Worm (Caenorhabditis elegans) whole organism, L2 larva: ENCODE measurements around the gene farl-11.

Source experiments
- Y55F3AM.14 ChIP-seq: fragments of 200-800 bp; sonication (Bioruptor generic); optimal IDR thresholded peaks from 2 replicates; lab custom pipeline; 2018; ENCODE audit warnings: mild to moderate bottlenecking, missing genetic modification characterization, missing compliant biosample characterization
- alr-1 ChIP-seq: fragments of 150-350 bp; optimal IDR thresholded peaks from 2 replicates; lab custom pipeline; 2014; ENCODE audit warnings: missing biosample characterization, missing genetic modification characterization
- ceh-16 ChIP-seq: fragments of 150-350 bp; optimal IDR thresholded peaks from 2 replicates; lab custom pipeline; 2014; ENCODE audit warnings: missing biosample characterization, missing genetic modification characterization
- dmd-4 ChIP-seq: sonication (generic microtip); optimal IDR thresholded peaks from 2 replicates; lab custom pipeline; 2017; ENCODE audit warnings: missing biosample characterization, missing genetic modification characterization
- elt-3 ChIP-seq: sonication (generic microtip); optimal IDR thresholded peaks from 2 replicates; lab custom pipeline; 2017; ENCODE audit warnings: missing biosample characterization, missing genetic modification characterization
- gmeb-1 ChIP-seq: fragments of 150-350 bp; optimal IDR thresholded peaks from 2 replicates; lab custom pipeline; 2014; ENCODE audit warnings: missing biosample characterization, missing genetic modification characterization
- lin-11 ChIP-seq: fragments of 150-350 bp; sonication (generic microtip); optimal IDR thresholded peaks from 2 replicates; lab custom pipeline; 2014; ENCODE audit warnings: missing biosample characterization, missing genetic modification characterization, inconsistent platforms, mixed read lengths
- lin-13 ChIP-seq: fragments of 150-350 bp; optimal IDR thresholded peaks from 2 replicates; lab custom pipeline; 2014; ENCODE audit warnings: missing biosample characterization, missing genetic modification reagents, missing genetic modification characterization
- lsy-2 ChIP-seq, 2 experiments: fragments of 150-350 bp in 1 of 2; sonication (generic microtip) in 1 of 2; optimal IDR thresholded peaks; 2 replicates each; lab custom pipeline; 2014 to 2017; ENCODE audit warnings: missing biosample characterization in 2 of 2, missing genetic modification characterization in 2 of 2
- mab-5 ChIP-seq: fragments of 150-350 bp; optimal IDR thresholded peaks from 2 replicates; lab custom pipeline; 2014; ENCODE audit warnings: missing biosample characterization, missing genetic modification characterization
- nhr-11 ChIP-seq: fragments of 150-350 bp; optimal IDR thresholded peaks from 2 replicates; lab custom pipeline; 2014; ENCODE audit warnings: missing biosample characterization, missing genetic modification characterization
- nhr-129 ChIP-seq: fragments of 150-350 bp; optimal IDR thresholded peaks from 2 replicates; lab custom pipeline; 2014; ENCODE audit warnings: missing biosample characterization, missing genetic modification characterization
- nhr-25 ChIP-seq: fragments of 150-350 bp; sonication (generic microtip); optimal IDR thresholded peaks from 3 replicates; lab custom pipeline; 2014; ENCODE audit warnings: missing biosample characterization, missing genetic modification characterization
- nhr-6 ChIP-seq: fragments of 150-350 bp; optimal IDR thresholded peaks from 2 replicates; lab custom pipeline; 2014; ENCODE audit warnings: missing biosample characterization, missing genetic modification characterization
- skn-1 ChIP-seq: sonication (generic microtip); optimal IDR thresholded peaks from 2 replicates; lab custom pipeline; 2017; ENCODE audit warnings: missing biosample characterization, missing genetic modification characterization
- snpc-4 ChIP-seq: fragments of 150-350 bp; optimal IDR thresholded peaks from 2 replicates; lab custom pipeline; 2014; ENCODE audit warnings: missing biosample characterization, missing genetic modification characterization
- unc-62 ChIP-seq: fragments of 150-350 bp; optimal IDR thresholded peaks from 2 replicates; lab custom pipeline; 2014; ENCODE audit warnings: missing biosample characterization, missing genetic modification reagents, missing genetic modification characterization
- zag-1 ChIP-seq: fragments of 150-350 bp; optimal IDR thresholded peaks from 2 replicates; lab custom pipeline; 2014; ENCODE audit warnings: missing biosample characterization, missing genetic modification characterization
- ztf-11 ChIP-seq: sonication (generic microtip); optimal IDR thresholded peaks from 2 replicates; lab custom pipeline; 2017; ENCODE audit warnings: missing biosample characterization, missing genetic modification characterization
- ztf-4 ChIP-seq: fragments of 150-350 bp; optimal IDR thresholded peaks from 2 replicates; lab custom pipeline; 2014; ENCODE audit warnings: missing biosample characterization, missing genetic modification characterization

Gene farl-11

DNA sequence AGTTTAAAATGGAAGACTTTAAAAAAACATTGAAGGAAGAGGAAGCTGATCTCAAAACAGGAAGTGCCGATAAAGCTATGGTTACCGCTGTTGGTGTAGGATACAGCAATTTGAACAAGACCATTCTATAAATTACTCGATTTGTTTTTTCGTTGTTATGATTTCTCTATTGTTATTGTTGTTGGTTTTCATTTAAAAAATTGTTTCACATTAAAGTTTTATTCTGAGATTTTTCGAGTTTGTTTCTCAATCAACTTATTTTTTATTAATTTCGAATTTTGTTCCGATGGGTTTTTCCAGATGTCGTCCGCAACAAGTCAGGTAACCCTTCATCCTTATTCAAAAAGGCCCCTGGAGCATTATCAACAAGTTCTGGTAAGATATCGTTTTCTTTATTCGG, 53.1 kb downstream of the farl-11 start, which contains the start of gene ZK1127.12:
Gene ZK1127.12, plus strand, starts transcription at position 301 of the 400 bp plus-strand sequence.
- TF ChIP-seq lsy-2 (tag; optimal IDR thresholded peaks at IDR 0.05; lab: Kevin White, UChicago): no peak
- TF ChIP-seq skn-1 (tag; lab: Kevin White, UChicago): no peak
- no peak for TF ChIP-seq alr-1 (tag; lab: Kevin White, UChicago)
- no peak for TF ChIP-seq ceh-16 (tag; lab: Kevin White, UChicago)
- no peak for TF ChIP-seq Y55F3AM.14 (GFP tag; lab: Kevin White, UChicago)
- TF ChIP-seq mab-5: no peak
- TF ChIP-seq zag-1 (tag; lab: Kevin White, UChicago): no peak
- no peak for TF ChIP-seq nhr-6 (tag; lab: Kevin White, UChicago)
- no peak for TF ChIP-seq nhr-25 (tag; lab: Kevin White, UChicago)
- TF ChIP-seq ztf-4 (tag; lab: Kevin White, UChicago): no peak
- TF ChIP-seq snpc-4 (tag; lab: Kevin White, UChicago): no peak
- TF ChIP-seq unc-62 (GFP tag; lab: Kevin White, UChicago): no peak
- no peak for TF ChIP-seq nhr-11
- TF ChIP-seq nhr-129 (tag; lab: Kevin White, UChicago): no peak
- no peak for TF ChIP-seq gmeb-1 (tag; lab: Kevin White, UChicago)
- no peak for TF ChIP-seq lin-11
- TF ChIP-seq lin-13: no peak
- TF ChIP-seq elt-3 (tag; lab: Kevin White, UChicago): no peak
- no peak for TF ChIP-seq dmd-4 (tag; lab: Kevin White, UChicago)
- no peak for TF ChIP-seq ztf-11 (tag; lab: Kevin White, UChicago)
